Worm (Caenorhabditis elegans) whole organism, late embryonic: ENCODE results near the gene acl-2.

Source experiments
- C08G9.2 ChIP-seq: sonication (generic microtip); optimal IDR thresholded peaks from 2 replicates; lab custom pipeline; 2016; ENCODE audit warnings: mild to moderate bottlenecking, missing genetic modification characterization, moderate library complexity, missing compliant biosample characterization
- K02D7.2 ChIP-seq: sonication (generic microtip); optimal IDR thresholded peaks from 2 replicates; lab custom pipeline; 2017; ENCODE audit warnings: mild to moderate bottlenecking, missing genetic modification characterization, missing compliant biosample characterization
- K09A11.1 ChIP-seq: sonication (generic microtip); optimal IDR thresholded peaks from 2 replicates; lab custom pipeline; 2017; ENCODE audit warnings: antibody characterized with exemption, mild to moderate bottlenecking, missing genetic modification characterization, missing compliant biosample characterization; ENCODE audit not compliant: insufficient read depth
- Y22D7AL.16 ChIP-seq: sonication (generic microtip); optimal IDR thresholded peaks from 2 replicates; lab custom pipeline; 2016; ENCODE audit warnings: missing genetic modification characterization, missing compliant biosample characterization
- ceh-14 ChIP-seq: sonication (generic microtip); optimal IDR thresholded peaks from 2 replicates; lab custom pipeline; 2016; ENCODE audit warnings: missing genotype, missing genetic modification characterization, missing compliant biosample characterization
- ceh-18 ChIP-seq: sonication (generic microtip); optimal IDR thresholded peaks from 2 replicates; lab custom pipeline; 2016; ENCODE audit warnings: missing genetic modification characterization, missing compliant biosample characterization
- ceh-19 ChIP-seq: fragments of 200-800 bp; sonication (Bioruptor generic); optimal IDR thresholded peaks from 2 replicates; lab custom pipeline; 2018; ENCODE audit warnings: mild to moderate bottlenecking, missing genetic modification characterization, missing compliant biosample characterization
- ceh-2 ChIP-seq: sonication (generic microtip); optimal IDR thresholded peaks from 2 replicates; lab custom pipeline; 2016; ENCODE audit warnings: missing genotype, missing genetic modification characterization, missing compliant biosample characterization
- ceh-31 ChIP-seq: sonication (generic microtip); optimal IDR thresholded peaks from 2 replicates; lab custom pipeline; 2016; ENCODE audit warnings: missing genetic modification characterization, missing compliant biosample characterization
- ceh-34 ChIP-seq: sonication (generic microtip); optimal IDR thresholded peaks from 2 replicates; lab custom pipeline; 2016; ENCODE audit warnings: mild to moderate bottlenecking, missing genetic modification characterization, missing compliant biosample characterization
- ceh-48 ChIP-seq: sonication (generic microtip); optimal IDR thresholded peaks from 2 replicates; lab custom pipeline; 2016; ENCODE audit warnings: missing genetic modification characterization, inconsistent platforms, missing compliant biosample characterization
- ceh-6 ChIP-seq: fragments of 200-800 bp; sonication (Bioruptor generic); optimal IDR thresholded peaks from 2 replicates; lab custom pipeline; 2018; ENCODE audit warnings: mild to moderate bottlenecking, missing genetic modification characterization, missing compliant biosample characterization
- dmd-4 ChIP-seq: sonication (generic microtip); optimal IDR thresholded peaks from 2 replicates; lab custom pipeline; 2016; ENCODE audit warnings: borderline replicate concordance, missing genetic modification characterization, missing compliant biosample characterization
- dve-1 ChIP-seq: sonication (generic microtip); optimal IDR thresholded peaks from 2 replicates; lab custom pipeline; 2017; ENCODE audit warnings: antibody characterized with exemption, mild to moderate bottlenecking, missing genetic modification characterization, missing compliant biosample characterization
- elt-2 ChIP-seq: sonication (generic microtip); optimal IDR thresholded peaks from 2 replicates; lab custom pipeline; 2016; ENCODE audit warnings: missing genetic modification reagents, missing genetic modification characterization, missing compliant biosample characterization
- elt-4 ChIP-seq: sonication (generic microtip); optimal IDR thresholded peaks from 2 replicates; lab custom pipeline; 2016; ENCODE audit warnings: missing genetic modification characterization, missing compliant biosample characterization
- ets-4 ChIP-seq: sonication (generic microtip); optimal IDR thresholded peaks from 2 replicates; lab custom pipeline; 2016; ENCODE audit warnings: missing genetic modification characterization, missing compliant biosample characterization
- eyg-1 ChIP-seq: sonication (generic microtip); optimal IDR thresholded peaks from 2 replicates; lab custom pipeline; 2016; ENCODE audit warnings: missing genotype, missing genetic modification characterization, missing compliant biosample characterization
- fax-1 ChIP-seq: sonication (generic microtip); optimal IDR thresholded peaks from 2 replicates; lab custom pipeline; 2016; ENCODE audit warnings: missing genotype, missing genetic modification characterization, missing compliant biosample characterization
- fkh-10 ChIP-seq: fragments of 150-350 bp; optimal IDR thresholded peaks from 2 replicates; lab custom pipeline; 2014; ENCODE audit warnings: missing biosample characterization, missing genetic modification reagents, missing genetic modification characterization
- hlh-13 ChIP-seq: fragments of 200-800 bp; sonication (Bioruptor generic); optimal IDR thresholded peaks from 2 replicates; lab custom pipeline; 2018; ENCODE audit warnings: mild to moderate bottlenecking, missing genetic modification characterization, missing compliant biosample characterization
- hlh-30 ChIP-seq: sonication (generic microtip); optimal IDR thresholded peaks from 2 replicates; lab custom pipeline; 2017; ENCODE audit warnings: antibody characterized with exemption, missing genetic modification characterization, missing compliant biosample characterization; ENCODE audit not compliant: insufficient read depth
- hlh-6 ChIP-seq: sonication (generic microtip); optimal IDR thresholded peaks from 2 replicates; lab custom pipeline; 2016; ENCODE audit warnings: missing genotype, missing genetic modification characterization, missing compliant biosample characterization
- hlh-8 ChIP-seq: sonication (generic microtip); optimal IDR thresholded peaks from 2 replicates; lab custom pipeline; 2016; ENCODE audit warnings: missing genotype, missing genetic modification characterization, missing compliant biosample characterization
- lim-6 ChIP-seq: sonication (generic microtip); optimal IDR thresholded peaks from 2 replicates; lab custom pipeline; 2016; ENCODE audit warnings: missing genetic modification characterization, missing compliant biosample characterization
- madf-2 ChIP-seq: sonication (generic microtip); optimal IDR thresholded peaks from 2 replicates; lab custom pipeline; 2017; ENCODE audit warnings: missing genetic modification characterization, missing compliant biosample characterization
- nfya-1 ChIP-seq: sonication (generic microtip); optimal IDR thresholded peaks from 2 replicates; lab custom pipeline; 2017; ENCODE audit warnings: missing genetic modification characterization, mild to moderate bottlenecking, missing compliant biosample characterization, antibody characterized with exemption, moderate library complexity
- npax-4 ChIP-seq: sonication (generic microtip); optimal IDR thresholded peaks from 2 replicates; lab custom pipeline; 2016; ENCODE audit warnings: missing genetic modification characterization, missing compliant biosample characterization
- pag-3 ChIP-seq: sonication (generic microtip); optimal IDR thresholded peaks from 2 replicates; lab custom pipeline; 2016; ENCODE audit warnings: missing compliant biosample characterization, missing genetic modification characterization, borderline replicate concordance
- pat-9 ChIP-seq: fragments of 200-800 bp; sonication (Bioruptor generic); optimal IDR thresholded peaks from 2 replicates; lab custom pipeline; 2018; ENCODE audit warnings: mild to moderate bottlenecking, missing genetic modification characterization, moderate library complexity, missing compliant biosample characterization
- pax-1 ChIP-seq: fragments of 150-350 bp; optimal IDR thresholded peaks from 2 replicates; lab custom pipeline; 2014; ENCODE audit warnings: missing biosample characterization, missing genetic modification characterization
- pha-2 ChIP-seq: sonication (generic microtip); optimal IDR thresholded peaks from 2 replicates; lab custom pipeline; 2017; ENCODE audit warnings: mild to moderate bottlenecking, missing genetic modification characterization, missing compliant biosample characterization
- pros-1 ChIP-seq: fragments of 150-350 bp; optimal IDR thresholded peaks from 2 replicates; lab custom pipeline; 2014; ENCODE audit warnings: missing biosample characterization, missing genetic modification reagents, missing genetic modification characterization
- rnt-1 ChIP-seq: sonication (generic microtip); optimal IDR thresholded peaks from 2 replicates; lab custom pipeline; 2016; ENCODE audit warnings: missing genetic modification characterization, missing compliant biosample characterization
- sdc-2 ChIP-seq: sonication (generic microtip); optimal IDR thresholded peaks from 2 replicates; lab custom pipeline; 2016; ENCODE audit warnings: missing genotype, missing genetic modification characterization, missing compliant biosample characterization
- sox-4 ChIP-seq: sonication (generic microtip); optimal IDR thresholded peaks from 2 replicates; lab custom pipeline; 2017; ENCODE audit warnings: mild to moderate bottlenecking, missing genetic modification characterization, inconsistent platforms, missing compliant biosample characterization
- tbx-2 ChIP-seq: sonication (generic microtip); optimal IDR thresholded peaks from 2 replicates; lab custom pipeline; 2016; ENCODE audit warnings: missing genetic modification characterization, missing compliant biosample characterization
- unc-42 ChIP-seq: sonication (generic microtip); optimal IDR thresholded peaks from 2 replicates; lab custom pipeline; 2016; ENCODE audit warnings: missing genotype, missing genetic modification characterization, missing compliant biosample characterization
- unc-55 ChIP-seq: sonication (generic microtip); optimal IDR thresholded peaks from 2 replicates; lab custom pipeline; 2017; ENCODE audit warnings: missing biosample characterization, missing genetic modification reagents, missing genetic modification characterization
- ztf-16 ChIP-seq: sonication (generic microtip); optimal IDR thresholded peaks from 2 replicates; lab custom pipeline; 2017; ENCODE audit warnings: missing genetic modification characterization, missing compliant biosample characterization

Gene acl-2

DNA sequence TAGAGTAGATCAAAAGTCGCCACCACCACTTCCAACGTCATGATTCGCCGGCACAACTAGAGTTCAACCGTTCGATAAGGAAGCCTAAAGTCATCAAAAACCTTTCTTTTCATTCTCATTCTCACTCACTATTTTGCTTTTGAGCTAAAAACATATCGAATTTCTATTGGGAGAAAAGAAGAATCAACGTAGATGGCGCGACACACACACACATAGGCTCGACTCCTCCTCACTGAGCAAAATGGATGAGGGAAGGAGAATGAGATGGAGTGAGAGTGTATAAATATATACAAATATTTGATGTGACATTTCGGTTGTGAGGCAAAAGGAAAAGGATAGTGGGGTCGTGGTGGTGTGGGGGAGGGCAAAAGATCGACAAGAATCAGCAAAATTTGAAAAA lies 13.8 kb upstream of the acl-2 start:
- no peak for TF ChIP-seq fax-1
- no peak for TF ChIP-seq elt-4 (tag; lab: Kevin White, UChicago)
- peak; percentile 58 for TF ChIP-seq ceh-19 (GFP tag; lab: Kevin White, UChicago)
- TF ChIP-seq Y22D7AL.16 (tag; lab: Kevin White, UChicago): no peak
- no peak for TF ChIP-seq C08G9.2 (tag; lab: Kevin White, UChicago)
- TF ChIP-seq hlh-13 (GFP tag; lab: Kevin White, UChicago): no peak
- TF ChIP-seq pax-1: no peak
- TF ChIP-seq ceh-34 (tag; lab: Kevin White, UChicago): peak; percentile 68
- no peak for TF ChIP-seq ceh-14
- no peak for TF ChIP-seq ztf-16 (tag; lab: Kevin White, UChicago)
- TF ChIP-seq pat-9 (tag; lab: Kevin White, UChicago): no peak
- no peak for TF ChIP-seq madf-2 (tag; lab: Kevin White, UChicago)
- TF ChIP-seq K02D7.2 (tag; lab: Kevin White, UChicago): no peak
- TF ChIP-seq, all 69 proteins: peak for 2

DNA sequence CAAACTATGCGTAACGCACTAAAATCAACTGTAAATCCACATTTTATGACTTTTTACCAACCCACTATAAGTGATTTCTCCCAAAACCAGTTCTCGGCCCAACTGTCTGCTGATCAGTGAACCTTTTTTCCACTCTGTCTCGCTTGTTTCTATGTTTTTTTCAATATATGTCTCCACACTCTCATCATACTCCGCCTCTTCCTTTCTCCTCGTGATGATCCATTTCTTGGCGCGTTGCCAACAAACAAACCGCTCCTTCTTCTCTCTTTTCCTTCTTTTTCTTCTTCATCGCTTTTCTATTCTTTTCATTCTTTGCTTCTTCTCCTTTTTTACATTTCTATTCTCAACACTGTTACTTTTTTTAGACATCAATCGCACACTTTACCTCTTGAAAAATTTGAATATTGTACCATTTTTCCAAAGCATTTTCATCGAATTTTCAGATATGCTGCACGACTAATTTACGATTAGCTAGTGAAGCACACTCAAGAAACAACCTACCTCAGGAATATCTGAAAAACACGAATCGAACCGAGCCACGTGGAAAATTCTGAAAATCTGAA lies 12.4 kb upstream of the acl-2 start, which contains the start of gene T06E8.8:
TSS of gene T06E8.8 (plus strand) at position 513 of the 563 bp plus-strand sequence.
- TF ChIP-seq hlh-13 (GFP tag; lab: Kevin White, UChicago) (no peak), ceh-18 (peak; percentile 62)

DNA sequence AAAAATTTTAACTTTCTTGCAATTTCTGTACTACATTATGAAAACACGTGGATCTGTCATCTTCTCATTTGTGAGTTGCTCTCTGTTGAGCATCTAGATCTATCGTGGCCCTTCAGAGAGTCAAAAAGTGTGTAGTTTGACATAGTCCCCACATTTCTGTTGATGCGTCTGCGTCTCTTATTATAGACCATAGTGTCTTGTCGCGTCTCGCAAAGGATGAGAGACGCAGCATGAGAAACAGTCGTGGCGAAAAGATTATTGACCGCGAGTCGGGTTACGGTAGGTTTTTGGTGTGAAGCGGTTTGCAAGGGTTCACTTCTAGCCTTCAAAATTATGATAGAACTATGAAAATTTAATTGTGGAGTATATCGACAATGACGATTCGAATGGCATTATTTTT lies 11.4 kb upstream of the acl-2 start:
- no peak for TF ChIP-seq eyg-1 (tag; lab: Kevin White, UChicago)
- TF ChIP-seq ceh-34 (tag; lab: Kevin White, UChicago): peak; percentile 57
- TF ChIP-seq pax-1: peak; percentile 32
- TF ChIP-seq tbx-2 (tag; lab: Kevin White, UChicago): peak; percentile 48
- peak; percentile 90 for TF ChIP-seq unc-55 (GFP tag; lab: Kevin White, UChicago)
- TF ChIP-seq ceh-48 (tag; lab: Kevin White, UChicago): peak; percentile 63
- no peak for TF ChIP-seq ceh-19 (GFP tag; lab: Kevin White, UChicago)
- TF ChIP-seq rnt-1 (tag; lab: Kevin White, UChicago): peak; percentile 20
- peak; percentile 16 for TF ChIP-seq ceh-18
- TF ChIP-seq nfya-1 (tag; lab: Kevin White, UChicago): peak; percentile 84
- TF ChIP-seq npax-4: no peak
- peak; percentile 25 for TF ChIP-seq unc-42
- peak; percentile 4 for TF ChIP-seq K09A11.1 (tag; lab: Kevin White, UChicago)
- TF ChIP-seq pros-1 (tag; lab: Kevin White, UChicago): peak; percentile 10
- peak; percentile 50 for TF ChIP-seq hlh-30 (tag; lab: Kevin White, UChicago)
- TF ChIP-seq sdc-2 (tag; lab: Kevin White, UChicago): no peak
- peak; percentile 72 for TF ChIP-seq ceh-31 (tag; lab: Kevin White, UChicago)
- TF ChIP-seq pat-9 (tag; lab: Kevin White, UChicago): no peak
- no peak for TF ChIP-seq pha-2 (tag; lab: Kevin White, UChicago)
- peak; percentile 51 for TF ChIP-seq dve-1
- TF ChIP-seq, all 69 proteins: peak for 14

DNA sequence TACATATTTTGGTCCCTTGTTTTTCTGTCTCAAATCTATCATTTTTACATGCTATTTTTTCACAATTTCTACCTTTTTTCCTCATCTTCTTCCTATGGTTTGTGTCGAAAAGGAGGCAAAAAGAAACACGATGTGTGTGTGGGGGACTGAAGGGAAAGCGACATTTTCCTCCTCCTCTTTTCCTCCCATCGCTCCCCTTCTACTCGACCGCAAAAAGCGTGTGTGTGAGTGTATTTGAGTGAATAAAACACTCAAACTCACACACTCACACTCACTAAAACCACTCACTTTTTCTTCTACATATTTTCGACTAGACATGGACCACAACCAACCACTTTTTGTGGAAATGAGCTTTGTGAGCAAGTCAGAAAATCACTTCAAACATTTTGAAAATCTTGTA lies 10.6 kb upstream of the acl-2 start:
- no peak for TF ChIP-seq ztf-16 (tag; lab: Kevin White, UChicago)
- TF ChIP-seq ceh-19 (GFP tag; lab: Kevin White, UChicago): no peak
- TF ChIP-seq ceh-6 (GFP tag; lab: Kevin White, UChicago): peak; percentile 9

DNA sequence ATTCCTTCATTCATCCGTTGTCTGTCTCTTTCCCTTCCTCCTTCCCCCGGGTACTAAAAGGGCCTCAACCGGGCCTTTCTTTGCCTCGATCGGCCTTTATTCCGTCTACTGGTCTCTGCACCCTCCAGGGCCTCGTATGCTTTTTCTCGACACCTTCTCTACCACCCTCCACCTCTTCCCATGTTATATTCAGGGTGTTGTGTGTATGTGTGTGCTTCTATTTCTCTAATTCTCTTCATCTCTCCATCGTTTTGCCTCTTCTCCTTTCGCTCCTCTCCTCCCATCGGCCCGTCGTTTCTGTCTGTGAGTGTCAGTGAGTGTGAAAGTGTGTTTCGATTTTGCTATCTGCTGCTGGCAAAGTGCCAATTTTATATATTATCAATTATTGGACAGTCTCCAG lies 8.9 kb upstream of the acl-2 start:
- TF ChIP-seq pag-3 (tag; lab: Kevin White, UChicago) (no peak), C08G9.2 (tag; lab: Kevin White, UChicago) (peak; percentile 35), hlh-6 (peak; percentile 17), pros-1 (tag; lab: Kevin White, UChicago) (peak; percentile 36), ztf-16 (tag; lab: Kevin White, UChicago) (no peak), elt-2 (tag; lab: Kevin White, UChicago) (peak; percentile 46), tbx-2 (tag; lab: Kevin White, UChicago) (peak; percentile 79), ceh-2 (no peak), ceh-18 (peak; percentile 29), rnt-1 (tag; lab: Kevin White, UChicago) (peak; percentile 8), sox-4 (no peak), ceh-6 (GFP tag; lab: Kevin White, UChicago) (peak; percentile 25), hlh-8 (tag; lab: Kevin White, UChicago) (no peak), K02D7.2 (tag; lab: Kevin White, UChicago) (no peak), sdc-2 (tag; lab: Kevin White, UChicago) (peak; percentile 53), fax-1 (no peak), ceh-34 (tag; lab: Kevin White, UChicago) (peak; percentile 80), lim-6 (tag; lab: Kevin White, UChicago) (no peak), dve-1 (peak; percentile 47), ceh-48 (tag; lab: Kevin White, UChicago) (no peak), dmd-4 (tag; lab: Kevin White, UChicago) (peak; percentile 27), pax-1 (no peak), ets-4 (tag; lab: Kevin White, UChicago) (peak; percentile 65), fkh-10 (GFP tag; lab: Kevin White, UChicago) (no peak), elt-4 (tag; lab: Kevin White, UChicago) (no peak), nfya-1 (tag; lab: Kevin White, UChicago) (peak; percentile 83)
